Worm (Caenorhabditis elegans): ENCODE data around the gene mltn-8.

ce11 chrV:360068-360467 lies 20.0 kb downstream of the mltn-8 start:
- no peak for TF ChIP-seq jun-1 (tag; optimal IDR thresholded peaks at IDR 0.05)
- TF ChIP-seq aly-2 (tag; optimal IDR thresholded peaks at IDR 0.05), result no peak
- TF ChIP-seq ztf-11 (tag; optimal IDR thresholded peaks at IDR 0.05), result no peak
- TF ChIP-seq ceh-28 (tag; optimal IDR thresholded peaks at IDR 0.05), result no peak
- no peak for TF ChIP-seq ceh-82 (tag; optimal IDR thresholded peaks at IDR 0.05)
- no peak for TF ChIP-seq nhr-76 (tag; optimal IDR thresholded peaks at IDR 0.05)
- TF ChIP-seq nhr-11 (tag; optimal IDR thresholded peaks at IDR 0.05), result no peak
- TF ChIP-seq skn-1 (tag; optimal IDR thresholded peaks at IDR 0.05), result no peak
- TF ChIP-seq hmg-11 (tag; optimal IDR thresholded peaks at IDR 0.05), result no peak
- TF ChIP-seq pqm-1 (tag; optimal IDR thresholded peaks at IDR 0.05), result no peak
